Fruit fly (Drosophila melanogaster): Measurements from ENCODE around the gene D1.

The D1 gene

DNA sequence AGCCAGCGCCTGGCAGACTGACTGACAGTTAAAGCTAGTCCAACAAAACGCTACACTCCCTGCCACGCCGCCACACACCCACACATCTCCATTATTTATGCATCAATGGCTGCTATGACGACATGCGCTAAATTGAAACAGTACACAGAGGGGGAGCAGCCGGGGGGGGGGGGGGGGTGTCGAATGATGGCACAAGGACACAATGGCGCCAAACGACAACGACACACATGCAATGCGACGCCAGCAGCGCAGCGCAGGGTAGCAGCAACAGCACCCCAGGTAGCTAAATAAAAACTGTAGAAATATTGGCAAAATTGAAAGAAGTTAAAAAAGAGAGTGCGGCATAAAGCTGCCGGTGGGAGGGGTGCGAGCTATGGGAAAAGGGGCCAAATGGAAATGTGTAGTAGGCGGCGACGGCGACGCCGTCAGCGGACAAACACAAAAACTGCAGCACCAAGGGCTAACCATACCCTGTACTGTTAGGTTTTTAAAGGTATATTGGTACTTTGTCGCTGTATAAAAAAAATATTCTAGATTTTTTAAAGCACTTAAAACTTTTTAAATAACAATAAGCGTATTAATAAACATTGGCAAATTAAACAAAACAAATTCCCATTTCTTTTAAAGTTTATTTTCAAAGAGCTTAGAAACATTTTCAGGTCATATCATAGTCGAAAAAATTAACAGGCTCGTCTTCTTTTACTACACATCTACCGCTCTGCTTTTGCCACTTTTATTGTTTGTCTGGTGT lies 50.4 kb downstream of the D1 start (continued):
- TF ChIP-seq CG3919 (GFP tag; optimal IDR thresholded peaks at IDR 0.05) (no peak), achi (GFP tag; optimal IDR thresholded peaks at IDR 0.05) (peak; percentile 35), CG32006 (GFP tag; optimal IDR thresholded peaks at IDR 0.05) (peak; percentile 45), CG11294 (GFP tag; IDR thresholded peaks at IDR 0.05) (no peak), Hr4 (GFP tag; optimal IDR thresholded peaks at IDR 0.05) (peak; percentile 30), CG34406 (GFP tag; optimal IDR thresholded peaks at IDR 0.05) (no peak), acj6 (GFP tag; optimal IDR thresholded peaks at IDR 0.05) (peak; percentile 4), vri (GFP tag; optimal IDR thresholded peaks at IDR 0.05) (no peak), OdsH (GFP tag; optimal IDR thresholded peaks at IDR 0.05) (peak; percentile 28), lz (GFP tag; optimal IDR thresholded peaks at IDR 0.05) (no peak), CG6792 (GFP tag; optimal IDR thresholded peaks at IDR 0.05) (no peak), CG16779 (tag; optimal IDR thresholded peaks at IDR 0.05) (no peak), Ets21C (GFP tag; optimal IDR thresholded peaks at IDR 0.05) (no peak), Eip78C (GFP tag) (peak; percentile 80), CG10669 (GFP tag; optimal IDR thresholded peaks at IDR 0.05) (no peak), CG7368 (GFP tag; optimal IDR thresholded peaks at IDR 0.05) (no peak), CG11902 (GFP tag; optimal IDR thresholded peaks at IDR 0.05) (no peak), dac (GFP tag; optimal IDR thresholded peaks at IDR 0.05) (no peak), Sox15 (GFP tag; optimal IDR thresholded peaks at IDR 0.05) (no peak), fkh (GFP tag; optimal IDR thresholded peaks at IDR 0.05) (no peak), Eip93F (GFP tag; optimal IDR thresholded peaks at IDR 0.05) (no peak), esn (GFP tag; optimal IDR thresholded peaks at IDR 0.05) (no peak), topi (GFP tag; optimal IDR thresholded peaks at IDR 0.05) (no peak), fd59A (GFP tag; optimal IDR thresholded peaks at IDR 0.05) (no peak), Hr38 (GFP tag; optimal IDR thresholded peaks at IDR 0.05) (no peak), CG11762 (GFP tag; optimal IDR thresholded peaks at IDR 0.05; ENCODE audit: insufficient read depth) (no peak)
